Worm (Caenorhabditis elegans) whole organism, mixed stage, embryonic: Measurements from ENCODE around the gene tatn-1.

Source experiments
- M03D4.4 ChIP-seq: sonication (generic microtip); optimal IDR thresholded peaks from 2 replicates; lab custom pipeline; 2017; ENCODE audit warnings: mild to moderate bottlenecking, missing genetic modification characterization, missing compliant biosample characterization
- bed-3 ChIP-seq: fragments of 200-800 bp; sonication (Bioruptor generic); optimal IDR thresholded peaks from 3 replicates; lab custom pipeline; 2018; ENCODE audit warnings: mild to moderate bottlenecking, missing genetic modification characterization, moderate library complexity, missing compliant biosample characterization
- blmp-1 ChIP-seq: fragments of 150-350 bp; optimal IDR thresholded peaks from 2 replicates; lab custom pipeline; 2014; ENCODE audit warnings: missing biosample characterization, missing genetic modification characterization
- ceh-43 ChIP-seq: fragments of 200-800 bp; sonication (Bioruptor generic); optimal IDR thresholded peaks from 2 replicates; lab custom pipeline; 2018; ENCODE audit warnings: mild to moderate bottlenecking, missing genetic modification characterization, moderate library complexity, missing compliant biosample characterization
- ces-1 ChIP-seq: fragments of 150-350 bp; optimal IDR thresholded peaks from 2 replicates; lab custom pipeline; 2014; ENCODE audit warnings: missing biosample characterization, missing genetic modification reagents, missing genetic modification characterization
- cnd-1 ChIP-seq: fragments of 200-800 bp; sonication (Bioruptor generic); optimal IDR thresholded peaks from 2 replicates; lab custom pipeline; 2018; ENCODE audit warnings: mild to moderate bottlenecking, missing genetic modification characterization, missing compliant biosample characterization
- drap-1 ChIP-seq: fragments of 200-800 bp; sonication (Bioruptor generic); optimal IDR thresholded peaks from 3 replicates; lab custom pipeline; 2018; ENCODE audit warnings: mild to moderate bottlenecking, missing genetic modification characterization, missing compliant biosample characterization
- elt-3 ChIP-seq: fragments of 150-350 bp; optimal IDR thresholded peaks from 2 replicates; lab custom pipeline; 2014; ENCODE audit warnings: missing biosample characterization, missing genetic modification characterization
- ham-2 ChIP-seq: fragments of 200-800 bp; sonication (Bioruptor generic); optimal IDR thresholded peaks from 2 replicates; lab custom pipeline; 2018; ENCODE audit warnings: mild to moderate bottlenecking, missing genetic modification characterization, missing compliant biosample characterization
- hlh-1 ChIP-seq: fragments of 150-350 bp; optimal IDR thresholded peaks from 2 replicates; lab custom pipeline; 2014; ENCODE audit warnings: missing biosample characterization, missing genetic modification reagents, missing genetic modification characterization
- lin-13 ChIP-seq: fragments of 150-350 bp; optimal IDR thresholded peaks from 2 replicates; lab custom pipeline; 2014; ENCODE audit warnings: missing biosample characterization, missing genetic modification characterization
- lin-32 ChIP-seq: fragments of 200-800 bp; sonication (Bioruptor generic); optimal IDR thresholded peaks from 2 replicates; lab custom pipeline; 2018; ENCODE audit warnings: mild to moderate bottlenecking, missing genetic modification characterization, missing compliant biosample characterization
- lsy-2 ChIP-seq: fragments of 150-350 bp; optimal IDR thresholded peaks from 2 replicates; lab custom pipeline; 2014; ENCODE audit warnings: missing biosample characterization, missing genetic modification characterization
- mab-5 ChIP-seq: fragments of 150-350 bp; optimal IDR thresholded peaks from 2 replicates; lab custom pipeline; 2014; ENCODE audit warnings: missing biosample characterization, missing genetic modification characterization
- mep-1 ChIP-seq: fragments of 150-350 bp; optimal IDR thresholded peaks from 2 replicates; lab custom pipeline; 2017; ENCODE audit warnings: missing biosample characterization, missing genetic modification reagents, missing genetic modification characterization, inconsistent platforms
- mls-2 ChIP-seq: sonication (generic microtip); optimal IDR thresholded peaks from 2 replicates; lab custom pipeline; 2016; ENCODE audit warnings: mild to moderate bottlenecking, missing genetic modification characterization, moderate library complexity, missing compliant biosample characterization
- nhr-2 ChIP-seq: fragments of 150-350 bp; optimal IDR thresholded peaks from 2 replicates; lab custom pipeline; 2014; ENCODE audit warnings: missing biosample characterization, missing genetic modification characterization
- nhr-237 ChIP-seq: fragments of 150-350 bp; optimal IDR thresholded peaks from 2 replicates; lab custom pipeline; 2014; ENCODE audit warnings: missing biosample characterization, missing genetic modification characterization
- nhr-28 ChIP-seq: fragments of 150-350 bp; optimal IDR thresholded peaks from 2 replicates; lab custom pipeline; 2014; ENCODE audit warnings: missing biosample characterization, missing genetic modification characterization
- nhr-76 ChIP-seq: sonication (generic microtip); optimal IDR thresholded peaks from 2 replicates; lab custom pipeline; 2017; ENCODE audit warnings: missing biosample characterization, missing genetic modification characterization
- pha-4 ChIP-seq: fragments of 150-350 bp; optimal IDR thresholded peaks from 2 replicates; lab custom pipeline; 2018; ENCODE audit warnings: missing biosample characterization, missing genetic modification reagents, missing genetic modification characterization
- sem-2 ChIP-seq: fragments of 200-800 bp; sonication (Bioruptor generic); optimal IDR thresholded peaks from 2 replicates; lab custom pipeline; 2018; ENCODE audit warnings: mild to moderate bottlenecking, missing genetic modification characterization, missing compliant biosample characterization
- snpc-4 ChIP-seq: fragments of 150-350 bp; optimal IDR thresholded peaks from 2 replicates; lab custom pipeline; 2014; ENCODE audit warnings: missing biosample characterization, missing genetic modification characterization
- sptf-1 ChIP-seq: sonication (generic microtip); optimal IDR thresholded peaks from 2 replicates; lab custom pipeline; 2017; ENCODE audit warnings: mild to moderate bottlenecking, missing genetic modification characterization, moderate library complexity, missing compliant biosample characterization
- tbx-8 ChIP-seq: fragments of 200-800 bp; sonication (Bioruptor generic); optimal IDR thresholded peaks from 2 replicates; lab custom pipeline; 2018; ENCODE audit warnings: mild to moderate bottlenecking, missing genetic modification characterization, moderate library complexity, missing compliant biosample characterization
- unc-120 ChIP-seq: sonication (generic microtip); optimal IDR thresholded peaks from 2 replicates; lab custom pipeline; 2017; ENCODE audit warnings: missing genetic modification characterization, missing compliant biosample characterization; ENCODE audit not compliant: poor library complexity, severe bottlenecking
- unc-39 ChIP-seq: fragments of 150-350 bp; optimal IDR thresholded peaks from 2 replicates; lab custom pipeline; 2014; ENCODE audit warnings: missing biosample characterization, missing genetic modification characterization
- unc-62 ChIP-seq: fragments of 150-350 bp; optimal IDR thresholded peaks from 2 replicates; lab custom pipeline; 2014; ENCODE audit warnings: missing biosample characterization, missing genetic modification reagents, missing genetic modification characterization
- zip-8 ChIP-seq: fragments of 150-350 bp; optimal IDR thresholded peaks from 2 replicates; lab custom pipeline; 2014; ENCODE audit warnings: missing biosample characterization, missing genetic modification characterization
- ztf-11 ChIP-seq: fragments of 150-350 bp; optimal IDR thresholded peaks from 2 replicates; lab custom pipeline; 2014; ENCODE audit warnings: missing biosample characterization, missing genetic modification characterization

Gene tatn-1

DNA sequence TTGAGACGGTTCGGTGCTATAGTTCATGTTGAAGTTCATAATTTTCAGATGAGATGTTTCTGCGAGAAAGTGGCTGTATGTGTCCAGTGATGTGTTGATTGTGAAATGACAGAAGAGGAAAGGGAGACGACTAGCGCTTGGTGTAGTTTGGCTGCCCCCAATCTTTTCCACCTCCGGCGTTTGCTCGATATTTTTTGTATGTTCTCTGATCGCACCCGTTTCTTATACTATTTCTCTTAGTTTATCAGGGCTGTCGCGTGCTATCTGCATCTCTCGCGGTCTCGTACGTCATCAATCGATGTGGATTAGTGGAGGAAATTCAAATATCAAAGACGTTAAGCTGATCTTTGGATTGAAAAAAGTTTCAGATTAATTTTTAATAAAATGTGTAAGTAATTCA, 19.9 kb downstream of the tatn-1 start, which contains the start of gene atf-4:
Gene atf-4, minus strand, starts transcription at position 93 of the 400 bp plus-strand sequence.
- TF ChIP-seq drap-1 (GFP tag; lab: Kevin White, UChicago) = no peak
- no peak for TF ChIP-seq ztf-11
- TF ChIP-seq mep-1 (tag; lab: Kevin White, UChicago) = peak; percentile 7
- no peak for TF ChIP-seq lin-32 (GFP tag; lab: Kevin White, UChicago)
- TF ChIP-seq unc-120 (tag; lab: Kevin White, UChicago) = peak; percentile 46
- no peak for TF ChIP-seq pha-4 (tag; lab: Kevin White, UChicago)
- peak; percentile 46 for TF ChIP-seq ham-2 (GFP tag; lab: Kevin White, UChicago)
- TF ChIP-seq tbx-8 (GFP tag; lab: Kevin White, UChicago) = no peak
- TF ChIP-seq M03D4.4 (tag; lab: Kevin White, UChicago) = no peak
- TF ChIP-seq unc-39 = no peak
- no peak for TF ChIP-seq unc-62 (GFP tag; lab: Kevin White, UChicago)
- peak; percentile 24 for TF ChIP-seq hlh-1 (tag; lab: Kevin White, UChicago)

ce11 chrX:14812061-14812460, 21.3 kb downstream of the tatn-1 start, which contains the start of gene T04C10.3:
TSS of gene T04C10.3 (plus strand) at chrX:14812361.
- no peak for TF ChIP-seq unc-62 (GFP tag; lab: Kevin White, UChicago)
- no peak for TF ChIP-seq mab-5 (tag; lab: Kevin White, UChicago)
- TF ChIP-seq cnd-1 (tag; lab: Kevin White, UChicago) = no peak
- no peak for TF ChIP-seq snpc-4 (tag; lab: Kevin White, UChicago)
- no peak for TF ChIP-seq zip-8
- TF ChIP-seq drap-1 (GFP tag; lab: Kevin White, UChicago) = no peak
- no peak for TF ChIP-seq mls-2
- no peak for TF ChIP-seq bed-3
- no peak for TF ChIP-seq elt-3 (tag; lab: Kevin White, UChicago)
- no peak for TF ChIP-seq blmp-1
- no peak for TF ChIP-seq unc-120 (tag; lab: Kevin White, UChicago)
- no peak for TF ChIP-seq nhr-28 (tag; lab: Kevin White, UChicago)

DNA sequence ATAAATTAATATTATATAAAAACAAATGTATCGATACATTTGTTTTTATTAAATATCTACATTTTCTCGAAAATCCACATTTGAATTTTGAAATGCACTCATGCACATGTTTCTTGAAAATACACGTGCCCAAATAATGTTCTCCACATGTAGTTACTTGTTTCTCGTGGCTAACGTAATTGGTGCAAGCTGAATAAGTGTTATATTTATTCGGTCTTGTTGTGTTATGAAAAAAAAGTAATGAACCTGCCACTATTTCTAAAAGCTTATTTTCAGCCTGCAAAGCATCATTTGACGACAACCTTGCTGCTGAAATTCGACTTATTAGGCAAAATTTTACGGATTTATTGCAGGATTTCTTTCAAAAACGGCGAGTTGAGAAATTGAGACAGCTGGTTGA, 22.6 kb downstream of the tatn-1 start:
- TF ChIP-seq nhr-237 (tag; lab: Kevin White, UChicago) (peak; percentile 75), ces-1 (GFP tag; lab: Kevin White, UChicago) (peak; percentile 63), nhr-2 (no peak), nhr-76 (tag; lab: Kevin White, UChicago) (no peak), mep-1 (tag; lab: Kevin White, UChicago) (peak; percentile 64), hlh-1 (tag; lab: Kevin White, UChicago) (peak; percentile 33), pha-4 (tag; lab: Kevin White, UChicago) (peak; percentile 49), drap-1 (GFP tag; lab: Kevin White, UChicago) (peak; percentile 5)

DNA sequence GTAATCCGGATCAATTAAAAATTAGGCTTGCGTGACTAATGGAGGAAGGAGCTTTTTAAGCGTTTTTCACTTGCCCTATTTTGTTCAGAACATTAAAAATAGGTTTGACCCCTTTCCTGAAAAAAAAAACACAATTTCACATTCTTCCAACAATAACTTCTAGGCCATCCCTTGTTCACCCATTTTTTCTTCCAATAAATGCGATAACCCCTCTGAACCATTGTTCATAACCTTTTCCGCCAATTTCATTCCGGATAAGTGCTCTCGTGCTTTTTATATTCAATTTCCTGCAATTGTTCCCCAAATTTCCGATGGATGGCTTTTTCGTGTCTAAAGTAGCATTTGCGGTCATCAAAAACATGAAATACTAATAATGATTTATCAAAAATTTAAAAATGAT, 24.6 kb downstream of the tatn-1 start:
- TF ChIP-seq lsy-2 (tag; lab: Kevin White, UChicago) = no peak
- peak; percentile 19 for TF ChIP-seq sptf-1 (tag; lab: Kevin White, UChicago)
- no peak for TF ChIP-seq snpc-4 (tag; lab: Kevin White, UChicago)
- no peak for TF ChIP-seq cnd-1 (tag; lab: Kevin White, UChicago)
- no peak for TF ChIP-seq bed-3
- TF ChIP-seq tbx-8 (GFP tag; lab: Kevin White, UChicago) = no peak
- no peak for TF ChIP-seq sem-2
- no peak for TF ChIP-seq mep-1 (tag; lab: Kevin White, UChicago)
- TF ChIP-seq lin-13 (tag; lab: Kevin White, UChicago) = no peak
- peak; percentile 27 for TF ChIP-seq ces-1 (GFP tag; lab: Kevin White, UChicago)
- TF ChIP-seq ceh-43 (GFP tag; lab: Kevin White, UChicago) = no peak
- TF ChIP-seq, all 35 proteins: peak for 2

- no peak for TF ChIP-seq lsy-2 (tag; lab: Kevin White, UChicago)
- TF ChIP-seq nhr-2 = no peak
Measured at ce11 chrX:14816717-14817116, 25.9 kb downstream of the tatn-1 start.
